Fruit fly (Drosophila melanogaster): ENCODE data around the gene pzg.

Gene pzg

dm6 chr3L:21279876-21280566, 5.9 kb upstream of the pzg start, which contains the start of gene AcCoAS:
Gene AcCoAS (minus strand): TSS chr3L:21280243.
- TF ChIP-seq Hr96 (GFP tag; optimal IDR thresholded peaks at IDR 0.05) (peak; percentile 45), ovo (GFP tag; optimal IDR thresholded peaks at IDR 0.05) (no peak), pad (GFP tag; optimal IDR thresholded peaks at IDR 0.05) (peak; percentile 51), CG12768 (GFP tag; optimal IDR thresholded peaks at IDR 0.05) (peak; percentile 81), CG14711 (tag; optimal IDR thresholded peaks at IDR 0.05) (peak; percentile 51), CG7045 (GFP tag; optimal IDR thresholded peaks at IDR 0.05) (peak; percentile 64), kay (GFP tag; ENCODE audit: borderline replicate concordance) (peak; percentile 96), Mnt (GFP tag; optimal IDR thresholded peaks at IDR 0.05) (peak; percentile 66), cnc (optimal IDR thresholded peaks at IDR 0.05) (no peak), CG7101 (tag; optimal IDR thresholded peaks at IDR 0.05) (peak; percentile 72), toe (GFP tag; optimal IDR thresholded peaks at IDR 0.05) (no peak), tj (GFP tag; optimal IDR thresholded peaks at IDR 0.05) (peak; percentile 8), Clk (GFP tag; optimal IDR thresholded peaks at IDR 0.05) (no peak), CG11617 (GFP tag; optimal IDR thresholded peaks at IDR 0.05) (peak; percentile 58), cic (GFP tag; optimal IDR thresholded peaks at IDR 0.05) (peak; percentile 87), CG5204 (GFP tag; optimal IDR thresholded peaks at IDR 0.05) (no peak), bab1 (GFP tag; optimal IDR thresholded peaks at IDR 0.05) (peak; percentile 66), CG33017 (tag; optimal IDR thresholded peaks at IDR 0.05) (peak; percentile 84), CG1620 (GFP tag; optimal IDR thresholded peaks at IDR 0.05) (peak; percentile 18), Crg-1 (GFP tag; optimal IDR thresholded peaks at IDR 0.05) (peak; percentile 74)

dm6 chr3L:21280996-21281691, 4.8 kb upstream of the pzg start, which contains the start of gene ppl:
Gene ppl (minus strand): TSS chr3L:21281506.
- TF ChIP-seq bab1 (GFP tag; optimal IDR thresholded peaks at IDR 0.05): no peak
- TF ChIP-seq cnc (optimal IDR thresholded peaks at IDR 0.05): no peak
- no peak for TF ChIP-seq tj (GFP tag; optimal IDR thresholded peaks at IDR 0.05)
- TF ChIP-seq Hr96 (GFP tag; optimal IDR thresholded peaks at IDR 0.05): no peak
- TF ChIP-seq Crg-1 (GFP tag; optimal IDR thresholded peaks at IDR 0.05): no peak
- no peak for TF ChIP-seq CG33017 (tag; optimal IDR thresholded peaks at IDR 0.05)
- no peak for TF ChIP-seq CG1620 (GFP tag; optimal IDR thresholded peaks at IDR 0.05)
- TF ChIP-seq Mnt (GFP tag; optimal IDR thresholded peaks at IDR 0.05): peak; percentile 37
- TF ChIP-seq cic (GFP tag; optimal IDR thresholded peaks at IDR 0.05): peak; percentile 53
- TF ChIP-seq CG7101 (tag; optimal IDR thresholded peaks at IDR 0.05): peak; percentile 29
- TF ChIP-seq CG5204 (GFP tag; optimal IDR thresholded peaks at IDR 0.05): no peak
- no peak for TF ChIP-seq CG7045 (GFP tag; optimal IDR thresholded peaks at IDR 0.05)
- TF ChIP-seq CG14711 (tag; optimal IDR thresholded peaks at IDR 0.05): no peak
- TF ChIP-seq Clk (GFP tag; optimal IDR thresholded peaks at IDR 0.05): no peak
- no peak for TF ChIP-seq CG11617 (GFP tag; optimal IDR thresholded peaks at IDR 0.05)
- no peak for TF ChIP-seq toe (GFP tag; optimal IDR thresholded peaks at IDR 0.05)
- TF ChIP-seq ovo (GFP tag; optimal IDR thresholded peaks at IDR 0.05): no peak
- no peak for TF ChIP-seq pad (GFP tag; optimal IDR thresholded peaks at IDR 0.05)
- TF ChIP-seq kay (GFP tag; ENCODE audit: borderline replicate concordance): no peak
- TF ChIP-seq CG12768 (GFP tag; optimal IDR thresholded peaks at IDR 0.05): no peak

- no peak for TF ChIP-seq CG11617 (GFP tag; optimal IDR thresholded peaks at IDR 0.05)
- no peak for TF ChIP-seq toe (GFP tag; optimal IDR thresholded peaks at IDR 0.05)
- no peak for TF ChIP-seq Mnt (GFP tag; optimal IDR thresholded peaks at IDR 0.05)
- no peak for TF ChIP-seq CG7045 (GFP tag; optimal IDR thresholded peaks at IDR 0.05)
- TF ChIP-seq CG7101 (tag; optimal IDR thresholded peaks at IDR 0.05): no peak
- no peak for TF ChIP-seq CG14711 (tag; optimal IDR thresholded peaks at IDR 0.05)
- no peak for TF ChIP-seq cic (GFP tag; optimal IDR thresholded peaks at IDR 0.05)
- TF ChIP-seq CG5204 (GFP tag; optimal IDR thresholded peaks at IDR 0.05): no peak
- TF ChIP-seq cnc (optimal IDR thresholded peaks at IDR 0.05): no peak
- TF ChIP-seq pad (GFP tag; optimal IDR thresholded peaks at IDR 0.05): no peak
- no peak for TF ChIP-seq Clk (GFP tag; optimal IDR thresholded peaks at IDR 0.05)
- TF ChIP-seq Hr96 (GFP tag; optimal IDR thresholded peaks at IDR 0.05): no peak
- TF ChIP-seq Crg-1 (GFP tag; optimal IDR thresholded peaks at IDR 0.05): no peak
- TF ChIP-seq CG12768 (GFP tag; optimal IDR thresholded peaks at IDR 0.05): no peak
- TF ChIP-seq CG1620 (GFP tag; optimal IDR thresholded peaks at IDR 0.05): no peak
- no peak for TF ChIP-seq CG33017 (tag; optimal IDR thresholded peaks at IDR 0.05)
- no peak for TF ChIP-seq bab1 (GFP tag; optimal IDR thresholded peaks at IDR 0.05)
Observed at dm6 chr3L:21281706-21282105, 4.2 kb upstream of the pzg start.

- no peak for TF ChIP-seq Hr96 (GFP tag; optimal IDR thresholded peaks at IDR 0.05)
- no peak for TF ChIP-seq bab1 (GFP tag; optimal IDR thresholded peaks at IDR 0.05)
- no peak for TF ChIP-seq tj (GFP tag; optimal IDR thresholded peaks at IDR 0.05)
- TF ChIP-seq CG11617 (GFP tag; optimal IDR thresholded peaks at IDR 0.05): no peak
- TF ChIP-seq pad (GFP tag; optimal IDR thresholded peaks at IDR 0.05): no peak
- no peak for TF ChIP-seq CG14711 (tag; optimal IDR thresholded peaks at IDR 0.05)
- TF ChIP-seq CG7045 (GFP tag; optimal IDR thresholded peaks at IDR 0.05): no peak
- no peak for TF ChIP-seq Mnt (GFP tag; optimal IDR thresholded peaks at IDR 0.05)
- no peak for TF ChIP-seq Clk (GFP tag; optimal IDR thresholded peaks at IDR 0.05)
- no peak for TF ChIP-seq cic (GFP tag; optimal IDR thresholded peaks at IDR 0.05)
- TF ChIP-seq cnc (optimal IDR thresholded peaks at IDR 0.05): no peak
- TF ChIP-seq CG33017 (tag; optimal IDR thresholded peaks at IDR 0.05): no peak
- no peak for TF ChIP-seq kay (GFP tag; ENCODE audit: borderline replicate concordance)
Observed at dm6 chr3L:21282741-21283140, 3.2 kb upstream of the pzg start.

- TF ChIP-seq cic (GFP tag; optimal IDR thresholded peaks at IDR 0.05) (no peak), CG11617 (GFP tag; optimal IDR thresholded peaks at IDR 0.05) (no peak), ovo (GFP tag; optimal IDR thresholded peaks at IDR 0.05) (no peak), Clk (GFP tag; optimal IDR thresholded peaks at IDR 0.05) (no peak), CG1620 (GFP tag; optimal IDR thresholded peaks at IDR 0.05) (no peak), toe (GFP tag; optimal IDR thresholded peaks at IDR 0.05) (no peak), CG33017 (tag; optimal IDR thresholded peaks at IDR 0.05) (no peak), Mnt (GFP tag; optimal IDR thresholded peaks at IDR 0.05) (no peak), cnc (optimal IDR thresholded peaks at IDR 0.05) (no peak), Crg-1 (GFP tag; optimal IDR thresholded peaks at IDR 0.05) (no peak), CG5204 (GFP tag; optimal IDR thresholded peaks at IDR 0.05) (no peak), CG7101 (tag; optimal IDR thresholded peaks at IDR 0.05) (no peak), tj (GFP tag; optimal IDR thresholded peaks at IDR 0.05) (no peak), CG7045 (GFP tag; optimal IDR thresholded peaks at IDR 0.05) (no peak), CG12768 (GFP tag; optimal IDR thresholded peaks at IDR 0.05) (no peak), pad (GFP tag; optimal IDR thresholded peaks at IDR 0.05) (no peak), Hr96 (GFP tag; optimal IDR thresholded peaks at IDR 0.05) (no peak), bab1 (GFP tag; optimal IDR thresholded peaks at IDR 0.05) (no peak)
Observed at dm6 chr3L:21283795-21284194, 2.1 kb upstream of the pzg start.

Data from whole organism, adult.